Worm (Caenorhabditis elegans) whole organism, L1 larva: ENCODE results near the gene nas-21.
A peak's percentile ranks its signal among the peaks of the same experiment; 100 is the strongest.
"Not testable (repeated sequence)": the region's sequence is repeated elsewhere in the genome, so short reads cannot be mapped to it uniquely, and the experiment has no call there.

Source experiments
- C04F5.9 ChIP-seq: sonication (generic microtip); optimal IDR thresholded peaks from 2 replicates; lab custom pipeline; 2016; ENCODE audit warnings: missing genetic modification characterization, missing compliant biosample characterization
- F16B12.6 ChIP-seq: fragments of 150-350 bp; optimal IDR thresholded peaks from 2 replicates; lab custom pipeline; 2014; ENCODE audit warnings: missing biosample characterization, missing genetic modification characterization
- aha-1 ChIP-seq: fragments of 150-350 bp; optimal IDR thresholded peaks from 2 replicates; lab custom pipeline; 2014; ENCODE audit warnings: missing biosample characterization, missing genetic modification characterization
- blmp-1 ChIP-seq: fragments of 150-350 bp; optimal IDR thresholded peaks from 2 replicates; lab custom pipeline; 2014; ENCODE audit warnings: missing biosample characterization, missing genetic modification characterization
- ceh-82 ChIP-seq, 3 experiments: fragments of 150-350 bp in 1 of 3; sonication (generic microtip) in 2 of 3; optimal IDR thresholded peaks; 2 replicates each; lab custom pipeline; 2014 to 2017; ENCODE audit warnings: missing biosample characterization in 3 of 3, missing genetic modification characterization in 3 of 3
- ces-1 ChIP-seq: fragments of 150-350 bp; optimal IDR thresholded peaks from 2 replicates; lab custom pipeline; 2014; ENCODE audit warnings: missing biosample characterization, missing genetic modification reagents, missing genetic modification characterization
- efl-1 ChIP-seq, 4 experiments: fragments of 150-350 bp; optimal IDR thresholded peaks in 3 of 4; peaks in 1 of 4; 1 replicate in 1 of 4; 2 replicates in 3 of 4; lab custom pipeline; 2014; ENCODE audit warnings: missing biosample characterization in 2 of 4, missing genetic modification characterization in 2 of 4, missing genetic modification reagents in 2 of 4
- elt-3 ChIP-seq, 6 experiments: fragments of 150-350 bp in 1 of 6; sonication (generic microtip); optimal IDR thresholded peaks; 2 replicates each; lab custom pipeline; 2017 to 2018; ENCODE audit warnings: missing biosample characterization in 6 of 6, missing genetic modification characterization in 6 of 6, inconsistent platforms in 1 of 6
- fkh-8 ChIP-seq: sonication (generic microtip); optimal IDR thresholded peaks from 2 replicates; lab custom pipeline; 2016; ENCODE audit warnings: mild to moderate bottlenecking, missing genetic modification characterization, missing compliant biosample characterization
- hpl-2 ChIP-seq: fragments of 150-350 bp; optimal IDR thresholded peaks from 2 replicates; lab custom pipeline; 2014; ENCODE audit warnings: missing biosample characterization, missing genetic modification reagents, missing genetic modification characterization
- irx-1 ChIP-seq: sonication (generic microtip); optimal IDR thresholded peaks from 2 replicates; lab custom pipeline; 2016; ENCODE audit warnings: missing genetic modification characterization, missing compliant biosample characterization
- lin-15B ChIP-seq: fragments of 150-350 bp; sonication (generic microtip); optimal IDR thresholded peaks from 3 replicates; lab custom pipeline; 2014; ENCODE audit warnings: missing biosample characterization, missing genetic modification characterization
- lin-35 ChIP-seq, 2 experiments: fragments of 150-350 bp; optimal IDR thresholded peaks; 2 replicates each; lab custom pipeline; 2014; ENCODE audit warnings: missing biosample characterization in 2 of 2, missing genetic modification characterization in 2 of 2, missing genetic modification reagents in 2 of 2
- lin-39 ChIP-seq: fragments of 150-350 bp; optimal IDR thresholded peaks from 2 replicates; lab custom pipeline; 2014; ENCODE audit warnings: missing biosample characterization, missing genetic modification reagents, missing genetic modification characterization
- lsy-2 ChIP-seq, 2 experiments: fragments of 150-350 bp; optimal IDR thresholded peaks; 2 replicates each; lab custom pipeline; 2014; ENCODE audit warnings: missing biosample characterization in 2 of 2, missing genetic modification characterization in 2 of 2
- mef-2 ChIP-seq: fragments of 150-350 bp; optimal IDR thresholded peaks from 2 replicates; lab custom pipeline; 2014; ENCODE audit warnings: missing biosample characterization, missing genetic modification characterization
- mep-1 ChIP-seq: fragments of 150-350 bp; optimal IDR thresholded peaks from 2 replicates; lab custom pipeline; 2014; ENCODE audit warnings: missing biosample characterization, missing genetic modification characterization
- nhr-19 ChIP-seq: fragments of 200-800 bp; sonication (Bioruptor generic); conservative IDR thresholded peaks from 2 replicates; pipeline ENCODE4 v1.3.6; 2022; ENCODE audit warnings: missing genetic modification characterization, missing compliant biosample characterization
- nhr-237 ChIP-seq: fragments of 150-350 bp; optimal IDR thresholded peaks from 2 replicates; lab custom pipeline; 2014; ENCODE audit warnings: missing biosample characterization, missing genetic modification characterization
- nhr-28 ChIP-seq: fragments of 150-350 bp; optimal IDR thresholded peaks from 2 replicates; lab custom pipeline; 2014; ENCODE audit warnings: missing biosample characterization, missing genetic modification characterization
- nhr-71 ChIP-seq: sonication (generic microtip); optimal IDR thresholded peaks from 2 replicates; lab custom pipeline; 2016; ENCODE audit warnings: mild to moderate bottlenecking, missing genetic modification characterization, moderate library complexity, missing compliant biosample characterization
- nhr-76 ChIP-seq: sonication (generic microtip); optimal IDR thresholded peaks from 2 replicates; lab custom pipeline; 2017; ENCODE audit warnings: missing biosample characterization, missing genetic modification characterization
- nhr-77 ChIP-seq: fragments of 150-350 bp; optimal IDR thresholded peaks from 2 replicates; lab custom pipeline; 2014; ENCODE audit warnings: missing biosample characterization, missing genetic modification characterization
- nhr-85 ChIP-seq: sonication (generic microtip); peaks from one replicate; lab custom pipeline; 2016; ENCODE audit warnings: missing genetic modification characterization, inconsistent platforms, missing compliant biosample characterization
- pqm-1 ChIP-seq: sonication (generic microtip); optimal IDR thresholded peaks from 3 replicates; lab custom pipeline; 2017; ENCODE audit warnings: missing biosample characterization, missing genetic modification characterization
- skn-1 ChIP-seq: fragments of 150-350 bp; optimal IDR thresholded peaks from 2 replicates; lab custom pipeline; 2014; ENCODE audit warnings: missing biosample characterization, missing genetic modification characterization
- snpc-4 ChIP-seq: fragments of 150-350 bp; optimal IDR thresholded peaks from 2 replicates; lab custom pipeline; 2014; ENCODE audit warnings: missing biosample characterization, missing genetic modification characterization
- snu-23 ChIP-seq: sonication (generic microtip); optimal IDR thresholded peaks from 2 replicates; lab custom pipeline; 2016; ENCODE audit warnings: missing genetic modification characterization, missing compliant biosample characterization
- unc-62 ChIP-seq: fragments of 150-350 bp; optimal IDR thresholded peaks from 2 replicates; lab custom pipeline; 2014; ENCODE audit warnings: missing biosample characterization, missing genetic modification reagents, missing genetic modification characterization
- unc-86 ChIP-seq: sonication (generic microtip); optimal IDR thresholded peaks from 2 replicates; lab custom pipeline; 2016; ENCODE audit warnings: missing genetic modification characterization, missing compliant biosample characterization
- unc-98 ChIP-seq: fragments of 200-800 bp; sonication (Bioruptor generic); IDR thresholded peaks from 2 replicates; pipeline ENCODE4 v1.3.6; 2022; ENCODE audit warnings: missing genetic modification characterization, missing compliant biosample characterization
- vab-15 ChIP-seq: sonication (generic microtip); optimal IDR thresholded peaks from 2 replicates; lab custom pipeline; 2017; ENCODE audit warnings: missing genotype, mild to moderate bottlenecking, missing genetic modification characterization, missing compliant biosample characterization
- zag-1 ChIP-seq: fragments of 150-350 bp; optimal IDR thresholded peaks from 2 replicates; lab custom pipeline; 2014; ENCODE audit warnings: missing biosample characterization, missing genetic modification characterization

nas-21 gene

ce11 chrV:11470210-11470713 lies 2.1 kb upstream of the nas-21 start, which contains the start of gene aat-6 (continued):
- TF ChIP-seq unc-62 (GFP tag; lab: Kevin White, UChicago) (no peak), nhr-77 (no peak), aha-1 (no peak), nhr-71 (no peak), nhr-76 (no peak), F16B12.6 (no peak), nhr-85 (tag; lab: Kevin White, UChicago) (no peak), lsy-2 (tag; optimal IDR thresholded peaks at IDR 0.05; lab: Kevin White, UChicago) (no peak), pqm-1 (tag; lab: Kevin White, UChicago) (peak; percentile 10), ces-1 (GFP tag; lab: Kevin White, UChicago) (no peak), C04F5.9 (no peak), zag-1 (no peak), mef-2 (tag; lab: Kevin White, UChicago) (no peak), nhr-237 (tag; lab: Kevin White, UChicago) (no peak), skn-1 (tag; lab: Kevin White, UChicago) (no peak), vab-15 (tag; lab: Kevin White, UChicago) (no peak), mep-1 (no peak), nhr-28 (no peak), snu-23 (no peak), blmp-1 (tag; lab: Kevin White, UChicago) (no peak), unc-98 (no peak), hpl-2 (no peak)

- no peak for TF ChIP-seq mep-1
- no peak for TF ChIP-seq irx-1 (tag; lab: Kevin White, UChicago)
- no peak for TF ChIP-seq unc-86
- TF ChIP-seq hpl-2, result no peak
- no peak for TF ChIP-seq mef-2 (tag; lab: Kevin White, UChicago)
Observed at ce11 chrV:11474399-11474798, 2.0 kb downstream of the nas-21 start, which contains the start of gene nas-22. Gene nas-22, plus strand, starts transcription at chrV:11474699.

- not testable (repeated sequence) for TF ChIP-seq nhr-77; elt-3 (tag; optimal IDR thresholded peaks at IDR 0.05; lab: Kevin White, UChicago); nhr-19
Observed at ce11 chrV:11475638-11476037, 3.3 kb downstream of the nas-21 start, which contains the start of gene T11F9.7. Gene T11F9.7, plus strand, starts transcription at chrV:11475938.

ce11 chrV:11479406-11479805 lies 7.0 kb downstream of the nas-21 start, which contains the start of gene T11F9.22:
Gene T11F9.22, plus strand, starts transcription at chrV:11479706.
- TF ChIP-seq snpc-4 (tag; lab: Kevin White, UChicago) (no peak), lin-35 (GFP tag; optimal IDR thresholded peaks at IDR 0.05; lab: Kevin White, UChicago) (no peak), efl-1 (optimal IDR thresholded peaks at IDR 0.05; lab: Kevin White, UChicago) (no peak), efl-1 (GFP tag; optimal IDR thresholded peaks at IDR 0.05 in 1 of 2; lab: Kevin White, UChicago) (peak in 1 of 2 experiments; percentile 64)

ce11 chrV:11480734-11481133 lies 8.4 kb downstream of the nas-21 start, which contains the start of gene T11F9.14:
Gene T11F9.14, minus strand, starts transcription at chrV:11480834.
- not testable (repeated sequence) for TF ChIP-seq unc-62 (GFP tag; lab: Kevin White, UChicago); lin-15B (tag; lab: Kevin White, UChicago); ceh-82 (tag; optimal IDR thresholded peaks at IDR 0.05; lab: Kevin White, UChicago)

ce11 chrV:11483580-11484092 lies 11.3 kb downstream of the nas-21 start, which contains the start of gene col-157:
Gene col-157, plus strand, starts transcription at chrV:11484042.
- not testable (repeated sequence) for TF ChIP-seq fkh-8 (tag; lab: Kevin White, UChicago); C04F5.9; lin-39 (tag; lab: Kevin White, UChicago)
- TF ChIP-seq, all 84 proteins: peak for 0; not testable (repeated sequence) for 84
